Worm (Caenorhabditis elegans) whole organism, L4/young adult: ENCODE results near the gene T07A9.12.

ENCODE experiments used
- W03F9.2 ChIP-seq: fragments of 150-350 bp; optimal IDR thresholded peaks from 2 replicates; lab custom pipeline; 2014; ENCODE audit warnings: missing biosample characterization, missing genetic modification characterization
- him-1 ChIP-seq: sonication (generic microtip); optimal IDR thresholded peaks from 2 replicates; lab custom pipeline; 2016; ENCODE audit warnings: missing genotype, missing genetic modification reagents, missing genetic modification characterization, missing compliant biosample characterization

- TF ChIP-seq W03F9.2 (tag; lab: Kevin White, UChicago) (no peak), him-1 (tag; lab: Kevin White, UChicago) (no peak)
Measured at ce11 chrIV:445377-445776, 34.7 kb downstream of the T07A9.12 start, which contains the start of gene dpm-1.
